Worm (Caenorhabditis elegans) whole organism, midembryonic: Measurements from ENCODE around the gene hsp-6.

Experiments
- T22C8.4 ChIP-seq: fragments of 200-800 bp; sonication (Bioruptor generic); IDR thresholded peaks from 2 replicates; pipeline ENCODE4 v1.3.6; 2022; ENCODE audit warnings: missing genetic modification characterization, missing compliant biosample characterization
- cog-1 ChIP-seq: sonication (generic microtip); optimal IDR thresholded peaks from 2 replicates; lab custom pipeline; 2016; ENCODE audit warnings: missing genetic modification characterization, missing compliant biosample characterization
- flt-1 ChIP-seq: fragments of 200-800 bp; sonication (Bioruptor generic); IDR thresholded peaks from 2 replicates; pipeline ENCODE4 v1.3.6; 2022; ENCODE audit warnings: missing genetic modification characterization, missing compliant biosample characterization
- klf-2 ChIP-seq: fragments of 200-800 bp; sonication (Bioruptor generic); conservative IDR thresholded peaks from 2 replicates; pipeline ENCODE4 v1.3.6; 2022; ENCODE audit warnings: missing genetic modification reagents, missing genetic modification characterization, missing compliant biosample characterization
- med-1 ChIP-seq: sonication (generic microtip); optimal IDR thresholded peaks from 2 replicates; lab custom pipeline; 2017; ENCODE audit warnings: missing genetic modification characterization, mild to moderate bottlenecking, missing compliant biosample characterization, antibody characterized with exemption, missing genetic modification reagents; ENCODE audit not compliant: insufficient read depth
- ref-1 ChIP-seq: fragments of 200-800 bp; sonication (Bioruptor generic); conservative IDR thresholded peaks from 2 replicates; pipeline ENCODE4 v1.3.6; 2022; ENCODE audit warnings: missing genetic modification reagents, missing genetic modification characterization, missing compliant biosample characterization
- tab-1 ChIP-seq: fragments of 200-800 bp; sonication (Bioruptor generic); IDR thresholded peaks from 2 replicates; pipeline ENCODE4 v1.3.6; 2022; ENCODE audit warnings: missing genetic modification characterization, missing compliant biosample characterization
- ztf-23 ChIP-seq: fragments of 200-800 bp; sonication (Bioruptor generic); IDR thresholded peaks from 2 replicates; pipeline ENCODE4 v1.3.6; 2022; ENCODE audit warnings: missing genetic modification reagents, missing genetic modification characterization, missing compliant biosample characterization
- ztf-29 ChIP-seq: fragments of 200-800 bp; sonication (Bioruptor generic); IDR thresholded peaks from 2 replicates; pipeline ENCODE4 v1.3.6; 2022; ENCODE audit warnings: missing genetic modification reagents, missing genetic modification characterization, missing compliant biosample characterization

ce11 chrV:4810653-4811052, 15.9 kb downstream of the hsp-6 start:
- TF ChIP-seq flt-1 = peak; percentile 46; the same call in 1 of the 2 replicates
- TF ChIP-seq ztf-29 (GFP tag; lab: Robert Waterston, UW) = no peak
- no peak for TF ChIP-seq T22C8.4 (GFP tag; lab: Robert Waterston, UW)
- TF ChIP-seq tab-1 (GFP tag; lab: Robert Waterston, UW) = 0 out of 2 replicates have a peak, but pooled peaks have one; percentile 7
- TF ChIP-seq klf-2 (GFP tag; lab: Robert Waterston, UW) = no peak
- TF ChIP-seq ztf-23 (GFP tag; lab: Robert Waterston, UW) = no peak
- no peak for TF ChIP-seq ref-1
- peak; percentile 58 for TF ChIP-seq cog-1 (tag; lab: Kevin White, UChicago)
- no peak for TF ChIP-seq med-1 (GFP tag; lab: Kevin White, UChicago)
